Fruit fly (Drosophila melanogaster) S2 (cell line): ENCODE data around the gene ems.

Experiments used
- CG8478 ChIP-seq: fragments of >200 bp; optimal IDR thresholded peaks from 2 replicates; lab custom pipeline; 2018
- CTCF ChIP-seq, 2 experiments: fragments of >200 bp; optimal IDR thresholded peaks; 2 replicates each; lab custom pipeline; 2018

DNA sequence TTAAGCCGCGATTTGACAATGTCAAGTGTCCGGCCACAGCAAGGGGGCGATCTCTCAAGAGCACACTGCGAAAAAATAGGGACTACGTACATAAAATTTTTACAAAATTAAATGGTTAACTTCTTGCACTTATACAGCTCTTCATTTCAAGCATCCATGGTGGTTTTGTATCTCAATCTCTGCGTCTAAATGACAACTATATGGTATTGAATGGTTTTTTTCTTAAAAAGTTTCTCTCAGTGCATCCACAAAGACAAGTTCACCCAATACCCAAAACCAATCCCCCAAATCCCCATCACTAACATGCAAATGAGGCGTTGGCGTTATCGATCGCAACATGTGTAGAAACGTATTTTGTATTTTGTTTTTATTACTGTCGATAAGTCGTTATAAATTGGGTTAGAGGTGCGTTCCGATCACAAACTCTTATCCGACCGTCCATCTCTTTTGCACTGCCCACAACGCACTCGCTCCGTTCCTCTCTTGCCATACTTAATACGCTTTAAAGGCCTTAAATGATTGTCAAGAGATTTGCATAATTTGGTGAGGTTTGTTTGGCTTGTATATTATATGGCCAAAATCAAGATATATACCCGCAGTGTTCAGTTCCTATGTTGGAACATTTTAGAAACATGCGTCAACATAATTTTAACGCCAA, 13.2 kb downstream of the ems start:
- TF ChIP-seq CG8478 (lab: Kevin White, UChicago) (no peak), CTCF (optimal IDR thresholded peaks at IDR 0.05; lab: Kevin White, UChicago) (no peak)
